Worm (Caenorhabditis elegans): ENCODE data around the gene H03A11.2.

DNA sequence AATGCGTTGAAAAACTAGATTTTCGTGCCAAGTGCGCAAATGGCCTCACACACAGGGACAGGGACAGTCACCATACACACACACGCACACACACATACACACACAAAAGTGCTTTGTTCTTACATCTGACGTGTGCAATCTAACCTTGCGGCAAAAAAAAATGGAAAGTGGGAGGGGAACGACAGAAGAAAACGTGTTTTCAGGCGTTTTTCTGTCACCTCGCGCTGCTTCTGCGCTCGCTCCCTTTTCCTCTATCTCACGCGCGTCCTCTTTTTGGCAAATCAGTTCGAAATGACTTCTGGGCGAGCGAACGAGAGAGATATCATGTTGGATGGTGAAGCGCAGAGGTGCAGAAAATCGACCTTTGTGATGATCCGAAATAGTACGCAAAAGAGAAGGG lies 43.6 kb upstream of the H03A11.2 start:
- TF ChIP-seq ceh-28 (tag; optimal IDR thresholded peaks at IDR 0.05) (no peak), unc-62 (GFP tag; optimal IDR thresholded peaks at IDR 0.05) (peak; percentile 51)
